Fruit fly (Drosophila melanogaster) Kc167 (cell line): ENCODE data around the gene Nep7.

ENCODE experiments used
- Myc ChIP-seq: fragments of >200 bp; optimal IDR thresholded peaks from 2 replicates; lab custom pipeline; 2017; ENCODE audit warnings: missing external identifiers
- Sin3A ChIP-seq: fragments of >200 bp; optimal IDR thresholded peaks from 2 replicates; lab custom pipeline; 2018; ENCODE audit warnings: missing external identifiers
- h ChIP-seq: fragments of >200 bp; optimal IDR thresholded peaks from 3 replicates; lab custom pipeline; 2018; ENCODE audit warnings: missing external identifiers
- insv ChIP-seq: fragments of >200 bp; optimal IDR thresholded peaks from 3 replicates; lab custom pipeline; 2018; ENCODE audit warnings: missing external identifiers
- psq ChIP-seq: fragments of >200 bp; optimal IDR thresholded peaks from 2 replicates; lab custom pipeline; 2017; ENCODE audit warnings: missing external identifiers
- ttk ChIP-seq: sonication (Bioruptor generic); optimal IDR thresholded peaks from 2 replicates; lab custom pipeline; 2017; ENCODE audit warnings: missing external identifiers

Nep7 gene

dm6 chr3R:27954533-27954932 is at the start of gene Nep7:
Gene Nep7, plus strand, starts transcription at chr3R:27954917.
- no peak for TF ChIP-seq psq (lab: Kevin White, UChicago)
- no peak for TF ChIP-seq Sin3A
- TF ChIP-seq ttk (lab: Kevin White, UChicago): no peak
- TF ChIP-seq h: no peak
- no peak for TF ChIP-seq Myc
- no peak for TF ChIP-seq insv (lab: Kevin White, UChicago)

dm6 chr3R:27905695-27906094 is 49.0 kb upstream of the Nep7 start, which contains the start of gene CG34353:
Gene CG34353, minus strand, starts transcription at chr3R:27905843.
- TF ChIP-seq psq (lab: Kevin White, UChicago) (no peak), ttk (lab: Kevin White, UChicago) (no peak), insv (lab: Kevin White, UChicago) (no peak), Sin3A (no peak), Myc (no peak), h (no peak)

- TF ChIP-seq Myc (no peak), ttk (lab: Kevin White, UChicago) (no peak), psq (lab: Kevin White, UChicago) (no peak), Sin3A (no peak), insv (lab: Kevin White, UChicago) (no peak), h (no peak)
These were observed 42.6 kb upstream of the Nep7 start, which contains the start of gene mil for dm6 chr3R:27912147-27912546. Gene mil, plus strand, starts transcription at chr3R:27912447.

- TF ChIP-seq Sin3A: no peak
- TF ChIP-seq ttk (lab: Kevin White, UChicago): no peak
- TF ChIP-seq psq (lab: Kevin White, UChicago): no peak
- TF ChIP-seq insv (lab: Kevin White, UChicago): no peak
- no peak for TF ChIP-seq Myc
- no peak for TF ChIP-seq h
These were observed 38.2 kb upstream of the Nep7 start, which contains the start of the genes CG5003 and mRpS22 for dm6 chr3R:27916355-27917019. Gene CG5003, minus strand, starts transcription at chr3R:27916516. Gene mRpS22, plus strand, starts transcription at chr3R:27916908.

dm6 chr3R:27919385-27919789 is 35.3 kb upstream of the Nep7 start, which contains the start of gene Boh1:
Gene Boh1, minus strand, starts transcription at chr3R:27919460.
- TF ChIP-seq insv (lab: Kevin White, UChicago): no peak
- no peak for TF ChIP-seq psq (lab: Kevin White, UChicago)

dm6 chr3R:27920883-27921282 is 33.8 kb upstream of the Nep7 start, which contains the start of gene CG12259:
Gene CG12259, minus strand, starts transcription at chr3R:27921089.
- TF ChIP-seq insv (lab: Kevin White, UChicago) (no peak), ttk (lab: Kevin White, UChicago) (no peak), psq (lab: Kevin White, UChicago) (no peak), Sin3A (no peak), h (no peak), Myc (no peak)

dm6 chr3R:27921982-27922672 is 32.6 kb upstream of the Nep7 start, which contains the start of gene BCAS2:
Gene BCAS2, minus strand, starts transcription at chr3R:27922356.
- TF ChIP-seq Myc (no peak), Sin3A (no peak), h (no peak), ttk (lab: Kevin White, UChicago) (no peak), psq (lab: Kevin White, UChicago) (no peak), insv (lab: Kevin White, UChicago) (no peak)

- TF ChIP-seq h: no peak
- TF ChIP-seq Sin3A: no peak
- TF ChIP-seq insv (lab: Kevin White, UChicago): no peak
- TF ChIP-seq Myc: no peak
- no peak for TF ChIP-seq psq (lab: Kevin White, UChicago)
- no peak for TF ChIP-seq ttk (lab: Kevin White, UChicago)
These were observed 32.0 kb upstream of the Nep7 start, which contains the start of gene RpL4 for dm6 chr3R:27922673-27923175. Gene RpL4, plus strand, starts transcription at chr3R:27922821.

- TF ChIP-seq Myc: no peak
- no peak for TF ChIP-seq h
- TF ChIP-seq ttk (lab: Kevin White, UChicago): no peak
- no peak for TF ChIP-seq psq (lab: Kevin White, UChicago)
- no peak for TF ChIP-seq insv (lab: Kevin White, UChicago)
- TF ChIP-seq Sin3A: no peak
These were observed 29.4 kb upstream of the Nep7 start, which contains the start of gene mino for dm6 chr3R:27925000-27925970. Gene mino, plus strand, starts transcription at chr3R:27925191.

- TF ChIP-seq Myc (no peak), ttk (lab: Kevin White, UChicago) (no peak), insv (lab: Kevin White, UChicago) (no peak), h (no peak), psq (lab: Kevin White, UChicago) (no peak)
These were observed 28.7 kb upstream of the Nep7 start for dm6 chr3R:27925971-27926533.

dm6 chr3R:27926738-27927215 is 27.9 kb upstream of the Nep7 start:
- TF ChIP-seq psq (lab: Kevin White, UChicago) (no peak), insv (lab: Kevin White, UChicago) (no peak), ttk (lab: Kevin White, UChicago) (no peak), Myc (no peak), Sin3A (no peak), h (no peak)
